Fruit fly (Drosophila melanogaster): ENCODE results near the gene Diedel3.

Diedel3 gene

dm6 chrX:19028584-19028983, 21.7 kb upstream of the Diedel3 start:
- TF ChIP-seq fkh (GFP tag; optimal IDR thresholded peaks at IDR 0.05), result peak; percentile 82
- TF ChIP-seq Eip78C (GFP tag), result peak; percentile 3
- TF ChIP-seq CG10669 (GFP tag; optimal IDR thresholded peaks at IDR 0.05), result no peak

DNA sequence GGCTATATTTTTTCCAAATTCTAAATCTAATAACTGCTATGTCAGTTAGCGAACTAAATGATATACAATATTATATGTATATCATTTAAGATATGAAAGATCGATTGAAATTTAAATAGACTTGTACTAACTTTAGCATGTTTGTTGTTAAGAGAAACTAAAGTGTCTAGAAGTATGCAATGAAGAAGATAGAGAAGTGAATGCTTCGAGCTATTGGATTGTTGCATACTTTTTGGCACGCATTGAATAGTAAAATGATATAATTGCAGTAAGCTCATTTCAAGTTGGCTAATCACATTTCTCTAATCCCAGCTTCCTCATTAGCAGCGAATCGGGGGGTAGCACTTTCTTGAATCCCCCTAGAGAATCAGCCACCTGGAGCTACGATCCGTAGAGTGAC, 16.5 kb upstream of the Diedel3 start:
- TF ChIP-seq Eip78C (GFP tag) (no peak), Eip93F (GFP tag; optimal IDR thresholded peaks at IDR 0.05) (no peak), acj6 (GFP tag; optimal IDR thresholded peaks at IDR 0.05) (no peak)

- TF ChIP-seq CG11294 (GFP tag; IDR thresholded peaks at IDR 0.05) (no peak), Eip75B (GFP tag; optimal IDR thresholded peaks at IDR 0.05) (no peak), vri (GFP tag; optimal IDR thresholded peaks at IDR 0.05) (no peak), Sox14 (GFP tag; optimal IDR thresholded peaks at IDR 0.05) (no peak), CG32006 (GFP tag; optimal IDR thresholded peaks at IDR 0.05) (no peak)
Measured at dm6 chrX:19037137-19037536, 13.1 kb upstream of the Diedel3 start.

DNA sequence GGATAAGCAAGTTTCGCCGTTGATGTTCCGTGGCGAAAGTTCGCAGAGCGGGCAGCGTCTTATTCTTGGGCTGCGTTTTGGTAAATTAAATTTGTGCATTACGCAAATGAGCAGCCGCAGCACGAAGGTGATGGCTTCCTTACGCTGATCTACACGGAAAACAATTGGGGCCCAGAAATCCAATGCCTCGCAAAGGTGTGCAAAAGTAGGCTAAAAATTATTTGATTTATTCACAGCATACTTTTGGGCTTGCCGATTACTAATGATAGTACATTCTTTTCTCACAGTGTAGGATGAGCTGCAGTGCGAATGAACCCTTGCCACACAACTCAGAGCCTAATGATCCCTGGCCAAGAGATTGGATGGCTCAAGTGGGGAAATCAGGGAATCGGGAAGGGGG, 10.0 kb upstream of the Diedel3 start:
- TF ChIP-seq Ets96B (tag; optimal IDR thresholded peaks at IDR 0.05) (no peak), fd85E (GFP tag; optimal IDR thresholded peaks at IDR 0.05) (no peak), Sox14 (GFP tag; optimal IDR thresholded peaks at IDR 0.05) (no peak), cyc (GFP tag; optimal IDR thresholded peaks at IDR 0.05) (no peak), CG11762 (GFP tag; optimal IDR thresholded peaks at IDR 0.05; ENCODE audit: insufficient read depth) (no peak), Sox15 (GFP tag; optimal IDR thresholded peaks at IDR 0.05) (no peak), CG34406 (GFP tag; optimal IDR thresholded peaks at IDR 0.05) (no peak), vri (GFP tag; optimal IDR thresholded peaks at IDR 0.05) (no peak), CG7368 (GFP tag; optimal IDR thresholded peaks at IDR 0.05) (no peak), CG15336 (GFP tag; IDR thresholded peaks at IDR 0.05) (no peak), OdsH (GFP tag; optimal IDR thresholded peaks at IDR 0.05) (no peak), ss (GFP tag; optimal IDR thresholded peaks at IDR 0.05) (no peak), spab (GFP tag; optimal IDR thresholded peaks at IDR 0.05) (no peak), Ets21C (GFP tag; optimal IDR thresholded peaks at IDR 0.05) (no peak), CG3032 (tag; optimal IDR thresholded peaks at IDR 0.05) (no peak), Blimp-1 (GFP tag; optimal IDR thresholded peaks at IDR 0.05) (no peak)

DNA sequence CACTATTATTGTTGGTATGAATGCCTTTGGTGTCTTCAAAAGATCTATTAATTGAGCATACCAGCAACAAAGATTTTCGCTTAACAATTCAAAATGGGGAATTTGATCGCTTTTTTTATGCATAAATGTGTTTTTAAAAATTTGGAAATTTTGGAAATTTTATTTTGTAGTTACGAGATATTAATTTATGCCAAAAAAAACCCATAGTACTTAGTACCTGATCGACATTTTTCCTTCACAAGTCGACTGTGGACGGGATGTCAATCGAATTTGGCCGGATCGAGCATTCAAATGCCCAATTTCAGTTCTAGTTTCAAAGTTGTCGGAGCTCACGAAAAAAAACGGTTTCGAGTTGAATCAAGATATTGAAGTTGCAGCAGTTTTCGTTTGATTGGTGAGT, 6.4 kb downstream of the Diedel3 start, which contains the start of gene CG14190:
TSS of gene CG14190 (plus strand) at position 301 of the 400 bp plus-strand sequence.
- no peak for TF ChIP-seq CG7368 (GFP tag; optimal IDR thresholded peaks at IDR 0.05)
- TF ChIP-seq pdm3 (GFP tag; optimal IDR thresholded peaks at IDR 0.05), result no peak
- TF ChIP-seq CG10669 (GFP tag; optimal IDR thresholded peaks at IDR 0.05), result no peak
- TF ChIP-seq CG9139 (GFP tag; optimal IDR thresholded peaks at IDR 0.05), result no peak
- no peak for TF ChIP-seq OdsH (GFP tag; optimal IDR thresholded peaks at IDR 0.05)
- TF ChIP-seq Smox (GFP tag; optimal IDR thresholded peaks at IDR 0.05), result no peak
- TF ChIP-seq Eip78C (GFP tag), result no peak
- no peak for TF ChIP-seq spab (GFP tag; optimal IDR thresholded peaks at IDR 0.05)
- TF ChIP-seq Blimp-1 (GFP tag; optimal IDR thresholded peaks at IDR 0.05), result no peak
- no peak for TF ChIP-seq CG8119 (GFP tag; IDR thresholded peaks at IDR 0.05)
- no peak for TF ChIP-seq Sox14 (GFP tag; optimal IDR thresholded peaks at IDR 0.05)

dm6 chrX:19068873-19069272, 18.6 kb downstream of the Diedel3 start, which contains the start of gene CG34330:
Gene CG34330, minus strand, starts transcription at chrX:19068973.
- TF ChIP-seq pdm3 (GFP tag; optimal IDR thresholded peaks at IDR 0.05), result peak; percentile 5
- TF ChIP-seq Smox (GFP tag; optimal IDR thresholded peaks at IDR 0.05), result no peak

DNA sequence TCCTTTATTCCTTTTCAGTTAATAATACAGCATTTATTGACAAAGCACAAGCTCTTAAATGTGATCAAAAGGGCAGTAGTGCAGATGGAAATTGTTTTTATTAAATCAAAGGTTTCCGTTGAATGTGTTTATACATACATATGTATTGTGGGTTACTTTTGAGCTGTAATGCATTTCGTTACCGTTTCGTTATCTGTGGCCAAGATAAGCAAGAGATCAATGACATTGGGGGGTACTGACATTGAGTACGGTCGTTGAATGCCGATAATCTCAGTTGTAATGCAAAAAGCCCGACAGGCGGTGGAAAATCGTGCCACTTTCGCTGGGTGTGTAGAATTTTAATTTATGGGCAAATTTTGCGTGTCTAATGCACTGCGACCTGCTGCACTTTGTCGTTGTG, 22.7 kb downstream of the Diedel3 start:
- peak; percentile 83 for TF ChIP-seq svp (GFP tag)
- TF ChIP-seq vri (GFP tag; optimal IDR thresholded peaks at IDR 0.05), result peak; percentile 12
- TF ChIP-seq CG8119 (GFP tag; IDR thresholded peaks at IDR 0.05), result no peak
